Comparison of ENCODE assay signal across 4 worm cellular contexts in genomic region chrII:10200759-10201158, ce11.
TF ChIP-seq lines count a peak whose summit lies in the region.

arv-1 (minus strand) TSS chrII:10200823.

TF ChIP-seq in whole organism, L2 larva, 48 proteins besides CTCF, POLR2A, EP300 and RAD21 (continues in another document):
- TF ChIP-seq lsy-2 (tag; optimal IDR thresholded peaks at IDR 0.05; lab: Kevin White, UChicago) (peak; percentile 33 to 88), alr-1 (tag; optimal IDR thresholded peaks at IDR 0.05; lab: Kevin White, UChicago) (no peak), nhr-12 (tag; optimal IDR thresholded peaks at IDR 0.05; lab: Kevin White, UChicago) (no peak), sma-3 (GFP tag; optimal IDR thresholded peaks at IDR 0.05; lab: Kevin White, UChicago) (peak; percentile 70), zag-1 (tag; optimal IDR thresholded peaks at IDR 0.05; lab: Kevin White, UChicago) (no peak), lin-11 (tag; optimal IDR thresholded peaks at IDR 0.05; lab: Kevin White, UChicago) (no peak), sma-9 (GFP tag; optimal IDR thresholded peaks at IDR 0.05; lab: Kevin White, UChicago) (peak; percentile 72), sma-9 (tag; optimal IDR thresholded peaks at IDR 0.05; lab: Kevin White, UChicago) (no peak), sem-4 (tag; optimal IDR thresholded peaks at IDR 0.05; lab: Kevin White, UChicago) (no peak), R02D3.7 (tag; optimal IDR thresholded peaks at IDR 0.05; lab: Kevin White, UChicago) (peak; percentile 79), nhr-237 (tag; optimal IDR thresholded peaks at IDR 0.05; lab: Kevin White, UChicago) (no peak), skn-1 (tag; optimal IDR thresholded peaks at IDR 0.05; lab: Kevin White, UChicago) (no peak), gmeb-1 (tag; optimal IDR thresholded peaks at IDR 0.05; lab: Kevin White, UChicago) (peak; percentile 66), egl-27 (tag; optimal IDR thresholded peaks at IDR 0.05; lab: Kevin White, UChicago) (no peak), nhr-21 (tag; optimal IDR thresholded peaks at IDR 0.05; lab: Kevin White, UChicago) (peak; percentile 27), F13H6.1 (tag; optimal IDR thresholded peaks at IDR 0.05; lab: Kevin White, UChicago) (peak; percentile 33), C34F6.9 (tag; optimal IDR thresholded peaks at IDR 0.05; lab: Kevin White, UChicago) (peak; percentile 67), fos-1 (tag; optimal IDR thresholded peaks at IDR 0.05; lab: Kevin White, UChicago) (peak; percentile 16), ztf-4 (tag; optimal IDR thresholded peaks at IDR 0.05; lab: Kevin White, UChicago) (peak; percentile 14), dmd-4 (tag; optimal IDR thresholded peaks at IDR 0.05; lab: Kevin White, UChicago) (no peak), nhr-10 (tag; optimal IDR thresholded peaks at IDR 0.05; lab: Kevin White, UChicago) (no peak), nhr-25 (tag; optimal IDR thresholded peaks at IDR 0.05; lab: Kevin White, UChicago) (peak; percentile 23), crh-2 (tag; optimal IDR thresholded peaks at IDR 0.05; lab: Kevin White, UChicago) (peak; percentile 56), ZK546.5 (tag; optimal IDR thresholded peaks at IDR 0.05; lab: Kevin White, UChicago) (no peak)

TF ChIP-seq in whole organism, L4 larva, 104 proteins besides CTCF, POLR2A, EP300 and RAD21 (continues in another document):
- TF ChIP-seq mes-2 (tag; optimal IDR thresholded peaks at IDR 0.05; lab: Kevin White, UChicago; ENCODE audit: poor library complexity, severe bottlenecking) (peak; percentile 97), lin-15B (tag; optimal IDR thresholded peaks at IDR 0.05; lab: Kevin White, UChicago) (no peak), daf-19 (GFP tag; conservative IDR thresholded peaks at IDR 0.05; lab: Robert Waterston, UW) (0 out of 2 replicates have a peak, but pooled peaks have one; percentile 29), D1046.2 (GFP tag; IDR thresholded peaks at IDR 0.05; lab: Robert Waterston, UW) (no peak), lir-3 (tag; optimal IDR thresholded peaks at IDR 0.05; lab: Kevin White, UChicago) (no peak), T20F7.1 (GFP tag; optimal IDR thresholded peaks at IDR 0.05; lab: Kevin White, UChicago) (peak; percentile 74), dmd-6 (GFP tag; IDR thresholded peaks at IDR 0.05; lab: Robert Waterston, UW) (peak; percentile 30; the same call in 1 of the 2 replicates), ceh-62 (tag; optimal IDR thresholded peaks at IDR 0.05; lab: Kevin White, UChicago) (no peak), Y105C5A.15 (GFP tag; IDR thresholded peaks at IDR 0.05; lab: Robert Waterston, UW) (no peak), dmd-8 (GFP tag; IDR thresholded peaks at IDR 0.05; lab: Robert Waterston, UW) (no peak), R02D3.7 (tag; optimal IDR thresholded peaks at IDR 0.05; lab: Kevin White, UChicago) (peak; percentile 19), F26F4.8 (GFP tag; conservative IDR thresholded peaks at IDR 0.05; lab: Robert Waterston, UW) (no peak), zip-2 (tag; optimal IDR thresholded peaks at IDR 0.05; lab: Kevin White, UChicago) (no peak), dve-1 (tag; optimal IDR thresholded peaks at IDR 0.05; lab: Kevin White, UChicago; ENCODE audit: insufficient read depth) (peak; percentile 57), mxl-3 (GFP tag; optimal IDR thresholded peaks at IDR 0.05; lab: Kevin White, UChicago) (no peak), pqm-1 (tag; optimal IDR thresholded peaks at IDR 0.05; lab: Kevin White, UChicago) (peak; percentile 7), lsy-2 (tag; optimal IDR thresholded peaks at IDR 0.05; lab: Kevin White, UChicago) (peak in 1 of 2 experiments; percentile 91), daf-8 (GFP tag; IDR thresholded peaks at IDR 0.05; lab: Robert Waterston, UW) (no peak), vab-7 (GFP tag; IDR thresholded peaks at IDR 0.05; lab: Robert Waterston, UW) (no peak), F49E8.2 (tag; optimal IDR thresholded peaks at IDR 0.05; lab: Kevin White, UChicago; ENCODE audit: borderline replicate concordance) (no peak), skn-1 (tag; optimal IDR thresholded peaks at IDR 0.05; lab: Kevin White, UChicago) (no peak), jun-1 (tag; optimal IDR thresholded peaks at IDR 0.05; lab: Kevin White, UChicago) (no peak), zfp-2 (tag; optimal IDR thresholded peaks at IDR 0.05; lab: Kevin White, UChicago) (no peak), ZK337.2 (GFP tag; IDR thresholded peaks at IDR 0.05; lab: Robert Waterston, UW) (no peak)

TF ChIP-seq in whole organism, late embryonic, 69 proteins besides CTCF, POLR2A, EP300 and RAD21 (continues in another document):
- TF ChIP-seq pax-1 (tag; optimal IDR thresholded peaks at IDR 0.05; lab: Kevin White, UChicago) (no peak), ceh-14 (tag; optimal IDR thresholded peaks at IDR 0.05; lab: Kevin White, UChicago) (peak; percentile 40), fkh-10 (GFP tag; optimal IDR thresholded peaks at IDR 0.05; lab: Kevin White, UChicago) (no peak), ets-4 (tag; optimal IDR thresholded peaks at IDR 0.05; lab: Kevin White, UChicago) (peak; percentile 70), dve-1 (tag; optimal IDR thresholded peaks at IDR 0.05; lab: Kevin White, UChicago) (no peak), pqm-1 (tag; optimal IDR thresholded peaks at IDR 0.05; lab: Kevin White, UChicago) (no peak), tbx-7 (tag; optimal IDR thresholded peaks at IDR 0.05; lab: Kevin White, UChicago) (peak; percentile 74), nfya-1 (tag; optimal IDR thresholded peaks at IDR 0.05; lab: Kevin White, UChicago) (no peak), ceh-30 (tag; optimal IDR thresholded peaks at IDR 0.05; lab: Kevin White, UChicago) (no peak), hlh-13 (GFP tag; optimal IDR thresholded peaks at IDR 0.05; lab: Kevin White, UChicago) (no peak), rnt-1 (tag; optimal IDR thresholded peaks at IDR 0.05; lab: Kevin White, UChicago) (no peak), ama-1 (optimal IDR thresholded peaks at IDR 0.05; lab: Kevin White, UChicago) (no peak), ceh-34 (tag; optimal IDR thresholded peaks at IDR 0.05; lab: Kevin White, UChicago) (peak; percentile 4), C08G9.2 (tag; optimal IDR thresholded peaks at IDR 0.05; lab: Kevin White, UChicago) (peak; percentile 52), zip-5 (tag; optimal IDR thresholded peaks at IDR 0.05; lab: Kevin White, UChicago) (peak; percentile 54), ceh-22 (tag; optimal IDR thresholded peaks at IDR 0.05; lab: Kevin White, UChicago) (no peak), nhr-11 (tag; optimal IDR thresholded peaks at IDR 0.05; lab: Kevin White, UChicago) (no peak), C38D4.7 (GFP tag; optimal IDR thresholded peaks at IDR 0.05; lab: Kevin White, UChicago) (peak; percentile 26), ceh-48 (tag; optimal IDR thresholded peaks at IDR 0.05; lab: Kevin White, UChicago) (no peak), F13H6.1 (tag; optimal IDR thresholded peaks at IDR 0.05; lab: Kevin White, UChicago) (no peak), sox-2 (GFP tag; IDR thresholded peaks at IDR 0.05; lab: Robert Waterston, UW) (0 out of 2 replicates have a peak, but pooled peaks have one; percentile 22), fax-1 (tag; optimal IDR thresholded peaks at IDR 0.05; lab: Kevin White, UChicago) (peak; percentile 36), hlh-15 (tag; optimal IDR thresholded peaks at IDR 0.05; lab: Kevin White, UChicago) (no peak), eyg-1 (tag; optimal IDR thresholded peaks at IDR 0.05; lab: Kevin White, UChicago) (no peak), madf-2 (tag; optimal IDR thresholded peaks at IDR 0.05; lab: Kevin White, UChicago) (no peak), ceh-18 (tag; optimal IDR thresholded peaks at IDR 0.05; lab: Kevin White, UChicago) (no peak), pros-1 (tag; optimal IDR thresholded peaks at IDR 0.05; lab: Kevin White, UChicago) (no peak)

TF ChIP-seq in whole organism, mixed stage, embryonic, 35 proteins besides CTCF, POLR2A, EP300 and RAD21:
- peak; percentile 55 for TF ChIP-seq lsy-2 (tag; optimal IDR thresholded peaks at IDR 0.05; lab: Kevin White, UChicago)
- no peak for TF ChIP-seq mls-2 (tag; optimal IDR thresholded peaks at IDR 0.05; lab: Kevin White, UChicago)
- TF ChIP-seq nhr-237 (tag; optimal IDR thresholded peaks at IDR 0.05; lab: Kevin White, UChicago) = no peak
- peak; percentile 85 for TF ChIP-seq ces-1 (GFP tag; optimal IDR thresholded peaks at IDR 0.05; lab: Kevin White, UChicago)
- TF ChIP-seq sptf-1 (tag; optimal IDR thresholded peaks at IDR 0.05; lab: Kevin White, UChicago) = peak; percentile 44
TF ChIP-seq in whole organism, mixed stage, embryonic: peak in this region for 3.
